Worm (Caenorhabditis elegans) whole organism, young adult: Measurements from ENCODE around the gene acdh-9.
A peak's percentile ranks its signal among the peaks of the same experiment; 100 is the strongest.

Source experiments
- B0035.1 ChIP-seq: sonication (generic microtip); optimal IDR thresholded peaks from 2 replicates; lab custom pipeline; 2016; ENCODE audit warnings: missing genetic modification characterization, mild to moderate bottlenecking, missing compliant biosample characterization, missing genotype, missing genetic modification reagents
- C17E4.6 ChIP-seq: fragments of 200-800 bp; sonication (Bioruptor generic); IDR thresholded peaks from 2 replicates; pipeline ENCODE4 v1.3.6; 2022; ENCODE audit warnings: missing genetic modification reagents, missing genetic modification characterization, missing compliant biosample characterization
- F23B12.7 ChIP-seq: sonication (generic microtip); optimal IDR thresholded peaks from 2 replicates; lab custom pipeline; 2017; ENCODE audit warnings: missing genetic modification characterization, mild to moderate bottlenecking, missing compliant biosample characterization, antibody characterized with exemption, moderate library complexity; ENCODE audit not compliant: insufficient read depth
- F33H1.4 ChIP-seq: fragments of 200-800 bp; sonication (Bioruptor generic); IDR thresholded peaks from 2 replicates; pipeline ENCODE4 v1.3.6; 2022; ENCODE audit warnings: missing genetic modification reagents, missing genetic modification characterization, missing compliant biosample characterization
- F37B4.10 ChIP-seq: fragments of 200-800 bp; sonication (Bioruptor generic); IDR thresholded peaks from 2 replicates; pipeline ENCODE4 v1.3.6; 2022; ENCODE audit warnings: missing genetic modification characterization, missing compliant biosample characterization
- F52B5.7 ChIP-seq: sonication (generic microtip); optimal IDR thresholded peaks from 2 replicates; lab custom pipeline; 2016; ENCODE audit warnings: mild to moderate bottlenecking, missing genetic modification characterization, missing compliant biosample characterization
- K12H6.12 ChIP-seq: fragments of 200-800 bp; sonication (Bioruptor generic); optimal IDR thresholded peaks from 2 replicates; lab custom pipeline; 2018; ENCODE audit warnings: mild to moderate bottlenecking, missing genetic modification characterization, missing compliant biosample characterization
- Y53G8AR.9 ChIP-seq: fragments of 200-800 bp; sonication (Bioruptor generic); conservative IDR thresholded peaks from 2 replicates; pipeline ENCODE4 v1.3.6; 2022; ENCODE audit warnings: missing genetic modification reagents, missing genetic modification characterization, missing compliant biosample characterization
- Y56A3A.18 ChIP-seq: fragments of 200-800 bp; sonication (Bioruptor generic); IDR thresholded peaks from 2 replicates; pipeline ENCODE4 v1.3.6; 2022; ENCODE audit warnings: missing genetic modification reagents, missing genetic modification characterization, missing compliant biosample characterization
- Y95B8A.8 ChIP-seq: fragments of 200-800 bp; sonication (Bioruptor generic); IDR thresholded peaks from 2 replicates; pipeline ENCODE4 v1.3.6; 2022; ENCODE audit warnings: missing genetic modification reagents, missing genetic modification characterization, missing compliant biosample characterization
- aptf-2 ChIP-seq: fragments of 200-800 bp; sonication (Bioruptor generic); conservative IDR thresholded peaks from 2 replicates; pipeline ENCODE4 v1.3.6; 2022; ENCODE audit warnings: missing genetic modification reagents, missing genetic modification characterization, missing compliant biosample characterization
- aptf-3 ChIP-seq: fragments of 200-800 bp; sonication (Bioruptor generic); IDR thresholded peaks from 2 replicates; pipeline ENCODE4 v1.3.6; 2022; ENCODE audit warnings: missing genetic modification characterization, missing compliant biosample characterization
- atf-7 ChIP-seq: sonication (generic microtip); optimal IDR thresholded peaks from 2 replicates; lab custom pipeline; 2017; ENCODE audit warnings: mild to moderate bottlenecking, missing genetic modification characterization, missing compliant biosample characterization
- attf-3 ChIP-seq: fragments of 200-800 bp; sonication (Bioruptor generic); conservative IDR thresholded peaks from 2 replicates; pipeline ENCODE4 v1.3.6; 2022; ENCODE audit warnings: missing genetic modification reagents, missing genetic modification characterization, missing compliant biosample characterization
- attf-5 ChIP-seq: fragments of 200-800 bp; sonication (Bioruptor generic); optimal IDR thresholded peaks from 2 replicates; lab custom pipeline; 2018; ENCODE audit warnings: mild to moderate bottlenecking, missing genetic modification characterization, missing compliant biosample characterization
- ccch-3 ChIP-seq: fragments of 200-800 bp; sonication (Bioruptor generic); optimal IDR thresholded peaks from 2 replicates; lab custom pipeline; 2018; ENCODE audit warnings: mild to moderate bottlenecking, missing genetic modification characterization, missing compliant biosample characterization
- ceh-100 ChIP-seq: fragments of 200-800 bp; sonication (Bioruptor generic); IDR thresholded peaks from 2 replicates; pipeline ENCODE4 v1.3.6; 2022; ENCODE audit warnings: missing genetic modification reagents, missing genetic modification characterization, missing compliant biosample characterization
- ceh-27 ChIP-seq: fragments of 200-800 bp; sonication (Bioruptor generic); optimal IDR thresholded peaks from 2 replicates; lab custom pipeline; 2018; ENCODE audit warnings: mild to moderate bottlenecking, missing genetic modification characterization, moderate library complexity, missing compliant biosample characterization
- chd-7 ChIP-seq: sonication (generic microtip); optimal IDR thresholded peaks from 2 replicates; lab custom pipeline; 2016; ENCODE audit warnings: mild to moderate bottlenecking, missing genetic modification characterization, moderate library complexity, missing compliant biosample characterization
- dox-1 ChIP-seq: fragments of 200-800 bp; sonication (Bioruptor generic); IDR thresholded peaks from 2 replicates; pipeline ENCODE4 v1.3.6; 2022; ENCODE audit warnings: missing genetic modification reagents, missing genetic modification characterization, missing compliant biosample characterization
- efl-1 ChIP-seq: fragments of 150-350 bp; optimal IDR thresholded peaks from 2 replicates; lab custom pipeline; 2014; ENCODE audit warnings: missing biosample characterization, missing genetic modification reagents, missing genetic modification characterization
- egl-18 ChIP-seq: fragments of 200-800 bp; sonication (Bioruptor generic); IDR thresholded peaks from 2 replicates; pipeline ENCODE4 v1.3.6; 2022; ENCODE audit warnings: missing genetic modification reagents, missing genetic modification characterization, missing compliant biosample characterization
- egl-44 ChIP-seq: fragments of 200-800 bp; sonication (Bioruptor generic); IDR thresholded peaks from 2 replicates; pipeline ENCODE4 v1.3.6; 2022; ENCODE audit warnings: missing genetic modification reagents, missing genetic modification characterization, missing compliant biosample characterization
- gei-17 ChIP-seq: fragments of 200-800 bp; sonication (Bioruptor generic); optimal IDR thresholded peaks from 2 replicates; lab custom pipeline; 2018; ENCODE audit warnings: mild to moderate bottlenecking, missing genetic modification characterization, missing compliant biosample characterization
- hrde-1 ChIP-seq: sonication (generic microtip); optimal IDR thresholded peaks from 2 replicates; lab custom pipeline; 2016; ENCODE audit warnings: missing genetic modification characterization, mild to moderate bottlenecking, missing compliant biosample characterization, moderate library complexity, missing genotype, missing genetic modification reagents, borderline replicate concordance
- let-526 ChIP-seq: fragments of 200-800 bp; sonication (Bioruptor generic); IDR thresholded peaks from 2 replicates; pipeline ENCODE4 v1.3.6; 2022; ENCODE audit warnings: missing genetic modification reagents, missing genetic modification characterization, missing compliant biosample characterization
- lin-40 ChIP-seq: sonication (generic microtip); optimal IDR thresholded peaks from 2 replicates; lab custom pipeline; 2016; ENCODE audit warnings: missing genetic modification characterization, mild to moderate bottlenecking, missing compliant biosample characterization, missing genotype, missing genetic modification reagents
- lin-54 ChIP-seq: fragments of 200-800 bp; sonication (Bioruptor generic); optimal IDR thresholded peaks from 2 replicates; lab custom pipeline; 2018; ENCODE audit warnings: mild to moderate bottlenecking, missing genetic modification characterization, missing compliant biosample characterization
- lsl-1 ChIP-seq: fragments of 200-800 bp; sonication (Bioruptor generic); optimal IDR thresholded peaks from 2 replicates; lab custom pipeline; 2018; ENCODE audit warnings: mild to moderate bottlenecking, missing genetic modification characterization, moderate library complexity, missing compliant biosample characterization
- mcd-1 ChIP-seq: fragments of 200-800 bp; sonication (Bioruptor generic); IDR thresholded peaks from 2 replicates; pipeline ENCODE4 v1.3.6; 2022; ENCODE audit warnings: missing genetic modification reagents, missing genetic modification characterization, missing compliant biosample characterization
- mel-28 ChIP-seq: sonication (generic microtip); optimal IDR thresholded peaks from 2 replicates; lab custom pipeline; 2016; ENCODE audit warnings: borderline replicate concordance, mild to moderate bottlenecking, missing genetic modification characterization, missing compliant biosample characterization
- nfyb-1 ChIP-seq: fragments of 200-800 bp; sonication (Bioruptor generic); IDR thresholded peaks from 2 replicates; pipeline ENCODE4 v1.3.6; 2022; ENCODE audit warnings: missing genetic modification reagents, missing genetic modification characterization, missing compliant biosample characterization
- nhr-120 ChIP-seq: fragments of 200-800 bp; sonication (Bioruptor generic); IDR thresholded peaks from 2 replicates; pipeline ENCODE4 v1.3.6; 2022; ENCODE audit warnings: missing genetic modification characterization, missing compliant biosample characterization
- nhr-80 ChIP-seq: sonication (generic microtip); optimal IDR thresholded peaks from 2 replicates; lab custom pipeline; 2016; ENCODE audit warnings: missing genetic modification characterization, missing compliant biosample characterization
- pha-4 ChIP-seq: fragments of 150-350 bp; sonication (generic microtip); optimal IDR thresholded peaks from 2 replicates; lab custom pipeline; 2014; ENCODE audit warnings: missing biosample characterization, missing genetic modification reagents, missing genetic modification characterization
- rec-8 ChIP-seq, 2 experiments: sonication (generic microtip); optimal IDR thresholded peaks; 2 replicates each; lab custom pipeline; 2016; ENCODE audit warnings: mild to moderate bottlenecking in 2 of 2, missing genetic modification characterization in 2 of 2, missing genetic modification reagents in 2 of 2, missing genotype in 2 of 2, missing biosample characterization in 1 of 2, missing compliant biosample characterization in 1 of 2, moderate library complexity in 1 of 2
- snpc-1.1 ChIP-seq: sonication (generic microtip); optimal IDR thresholded peaks from 2 replicates; lab custom pipeline; 2017; ENCODE audit warnings: missing genetic modification characterization, mild to moderate bottlenecking, missing compliant biosample characterization, antibody characterized with exemption, moderate library complexity, missing genotype, missing genetic modification reagents; ENCODE audit not compliant: insufficient read depth
- snpc-4 ChIP-seq, 5 experiments: fragments of 150-350 bp in 1 of 5; sonication (generic microtip) in 4 of 5; optimal IDR thresholded peaks; 2 replicates each; lab custom pipeline; 2014 to 2018; ENCODE audit warnings: missing genetic modification characterization in 5 of 5, missing biosample characterization in 3 of 5, antibody characterized with exemption in 2 of 5, mild to moderate bottlenecking in 2 of 5, missing compliant biosample characterization in 2 of 5, missing genotype in 2 of 5, moderate library complexity in 2 of 5, missing genetic modification reagents in 1 of 5
- unc-62 ChIP-seq: fragments of 150-350 bp; optimal IDR thresholded peaks from 2 replicates; lab custom pipeline; 2014; ENCODE audit warnings: missing biosample characterization, missing genetic modification reagents, missing genetic modification characterization
- zfh-2 ChIP-seq: fragments of 200-800 bp; sonication (Bioruptor generic); conservative IDR thresholded peaks from 2 replicates; pipeline ENCODE4 v1.3.6; 2022; ENCODE audit warnings: missing genetic modification reagents, missing genetic modification characterization, missing compliant biosample characterization
- ztf-22 ChIP-seq: fragments of 200-800 bp; sonication (Bioruptor generic); optimal IDR thresholded peaks from 2 replicates; lab custom pipeline; 2018; ENCODE audit warnings: mild to moderate bottlenecking, missing genetic modification characterization, moderate library complexity, missing compliant biosample characterization
- ztf-6 ChIP-seq: fragments of 200-800 bp; sonication (Bioruptor generic); IDR thresholded peaks from 2 replicates; pipeline ENCODE4 v1.3.6; 2022; ENCODE audit warnings: missing genetic modification reagents, missing genetic modification characterization, missing compliant biosample characterization

acdh-9 gene

DNA sequence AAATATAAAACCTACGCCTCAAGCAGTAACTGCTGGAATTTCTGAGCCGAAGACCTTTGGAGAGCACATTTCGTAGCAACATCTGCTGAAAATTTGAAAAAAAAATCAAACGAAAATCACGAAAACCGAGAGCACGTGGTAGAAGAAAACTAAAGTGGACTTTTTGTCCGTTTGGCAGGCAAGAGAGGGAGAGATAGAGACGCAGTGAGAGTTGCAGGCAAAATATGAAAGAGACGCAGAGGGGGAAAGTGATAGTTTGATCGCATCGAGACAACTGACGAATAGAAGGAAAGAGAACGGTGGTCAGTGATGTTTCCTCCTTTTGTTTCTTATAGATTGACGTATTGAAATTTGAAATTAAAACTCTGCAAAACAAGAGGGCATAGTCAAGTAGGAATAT, at the start of gene acdh-9, which contains the start of gene F28A10.13 (continued):
- no peak for TF ChIP-seq ztf-22 (GFP tag; lab: Kevin White, UChicago)
- no peak for TF ChIP-seq gei-17 (GFP tag; lab: Kevin White, UChicago)
- no peak for TF ChIP-seq zfh-2 (GFP tag; lab: Robert Waterston, UW)
- TF ChIP-seq nhr-80 (tag; lab: Kevin White, UChicago), result peak; percentile 74
- no peak for TF ChIP-seq chd-7 (tag; lab: Kevin White, UChicago)
- no peak for TF ChIP-seq lsl-1
- TF ChIP-seq F52B5.7 (tag; lab: Kevin White, UChicago), result no peak
- no peak for TF ChIP-seq ztf-6
- TF ChIP-seq nhr-120 (GFP tag; lab: Robert Waterston, UW), result no peak
- TF ChIP-seq B0035.1, result no peak
- TF ChIP-seq egl-44 (GFP tag; lab: Robert Waterston, UW), result no peak
- peak; percentile 31 for TF ChIP-seq lin-40 (tag; lab: Kevin White, UChicago)
- TF ChIP-seq let-526 (GFP tag; lab: Robert Waterston, UW), result 0 out of 2 replicates have a peak, but pooled peaks have one; percentile 55
- TF ChIP-seq mel-28 (tag; lab: Kevin White, UChicago), result no peak
- no peak for TF ChIP-seq hrde-1 (tag; lab: Kevin White, UChicago)
- no peak for TF ChIP-seq aptf-3 (GFP tag; lab: Robert Waterston, UW)
- TF ChIP-seq egl-18, result no peak
- no peak for TF ChIP-seq F37B4.10
- no peak for TF ChIP-seq unc-62 (GFP tag; lab: Kevin White, UChicago)
- TF ChIP-seq Y53G8AR.9 (GFP tag; lab: Robert Waterston, UW), result no peak
- TF ChIP-seq Y56A3A.18, result no peak
- no peak for TF ChIP-seq F23B12.7 (tag; lab: Kevin White, UChicago)
- no peak for TF ChIP-seq ccch-3 (GFP tag; lab: Kevin White, UChicago)
- TF ChIP-seq F33H1.4 (GFP tag; lab: Robert Waterston, UW), result no peak
- no peak for TF ChIP-seq C17E4.6
- peak; percentile 41; the same call in 1 of the 2 replicates for TF ChIP-seq mcd-1

ce11 chrII:888024-888423, 39.6 kb upstream of the acdh-9 start, which contains the start of gene T07D3.4:
Gene T07D3.4, plus strand, starts transcription at chrII:888309.
- TF ChIP-seq efl-1 (GFP tag; lab: Kevin White, UChicago) (no peak), nhr-80 (tag; lab: Kevin White, UChicago) (peak; percentile 70)

- TF ChIP-seq nhr-80 (tag; lab: Kevin White, UChicago) (peak; percentile 28), snpc-1.1 (no peak), pha-4 (tag; lab: Kevin White, UChicago) (no peak), egl-18 (no peak), snpc-4 (GFP tag; optimal IDR thresholded peaks at IDR 0.05; lab: Kevin White, UChicago) (no peak), snpc-4 (tag; optimal IDR thresholded peaks at IDR 0.05; lab: Kevin White, UChicago) (peak in 1 of 4 experiments; percentile 54), Y95B8A.8 (GFP tag; lab: Robert Waterston, UW) (no peak), nfyb-1 (GFP tag; lab: Robert Waterston, UW) (no peak)
- TF ChIP-seq, all 124 proteins: peak for 2
Observed at ce11 chrII:884204-884603, 35.8 kb upstream of the acdh-9 start.

DNA sequence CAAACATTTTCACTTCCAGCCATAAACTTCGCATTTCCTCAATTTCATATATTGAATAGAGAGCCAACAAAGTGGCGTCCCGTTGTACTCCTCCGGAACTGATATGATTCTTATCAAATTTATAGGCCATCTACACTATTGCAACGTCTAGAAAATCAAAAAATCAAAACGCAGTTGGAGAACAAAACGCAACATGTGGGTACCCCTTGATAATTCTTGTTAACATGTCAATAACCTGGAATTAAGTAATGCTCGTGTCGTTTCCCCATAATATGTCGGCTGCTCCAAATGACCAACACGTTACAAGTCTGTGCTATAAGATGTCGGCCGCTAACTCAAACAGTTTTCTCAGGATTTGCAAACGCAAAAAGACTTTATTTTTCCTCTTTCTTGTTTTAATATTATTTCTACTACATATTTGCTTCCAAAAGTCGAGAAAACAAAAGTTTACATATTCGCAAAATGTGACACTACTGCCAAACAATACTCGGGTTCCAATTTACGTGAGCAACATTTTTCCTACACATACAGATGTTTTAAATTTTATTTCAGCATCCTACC, 32.3 kb upstream of the acdh-9 start:
- TF ChIP-seq snpc-4 (GFP tag; optimal IDR thresholded peaks at IDR 0.05; lab: Kevin White, UChicago) (no peak), snpc-4 (tag; optimal IDR thresholded peaks at IDR 0.05; lab: Kevin White, UChicago) (peak in 3 of 4 experiments; percentile 39 to 90 (median 65)), aptf-2 (GFP tag; lab: Robert Waterston, UW) (no peak), K12H6.12 (no peak), F37B4.10 (no peak), lin-54 (GFP tag; lab: Kevin White, UChicago) (no peak), atf-7 (tag; lab: Kevin White, UChicago) (no peak), ceh-100 (GFP tag; lab: Robert Waterston, UW) (no peak), dox-1 (0 out of 2 replicates have a peak, but pooled peaks have one; percentile 23), attf-3 (no peak), attf-5 (GFP tag; lab: Kevin White, UChicago) (no peak), Y56A3A.18 (no peak), rec-8 (tag; optimal IDR thresholded peaks at IDR 0.05; lab: Kevin White, UChicago) (no peak), ceh-27 (GFP tag; lab: Kevin White, UChicago) (no peak)
